Fruit fly (Drosophila melanogaster) whole organism, embryonic: Measurements from ENCODE around the gene dhd.

Experiments
- CG10267 ChIP-seq: fragments of 200-800 bp; sonication (Bioruptor generic); optimal IDR thresholded peaks from 2 replicates; lab custom pipeline; 2018; ENCODE audit warnings: missing biosample characterization, mild to moderate bottlenecking, missing genetic modification characterization, moderate library complexity
- CG10274 ChIP-seq: fragments of 200-800 bp; sonication (Bioruptor generic); optimal IDR thresholded peaks from 3 replicates; lab custom pipeline; 2017; ENCODE audit warnings: missing biosample characterization, mild to moderate bottlenecking, missing genetic modification characterization
- CG11560 ChIP-seq: fragments of 200-800 bp; sonication (Bioruptor generic); IDR thresholded peaks from 3 replicates; pipeline ENCODE4 v1.3.6; 2022; ENCODE audit warnings: missing biosample characterization, missing genetic modification characterization
- CG12391 ChIP-seq: fragments of 200-800 bp; sonication (Bioruptor generic); optimal IDR thresholded peaks from 3 replicates; lab custom pipeline; 2018; ENCODE audit warnings: missing biosample characterization, mild to moderate bottlenecking, missing genetic modification characterization, moderate library complexity
- CG12744 ChIP-seq: fragments of 200-800 bp; sonication (Bioruptor generic); optimal IDR thresholded peaks from 2 replicates; lab custom pipeline; 2016; ENCODE audit warnings: missing biosample characterization, missing genetic modification characterization
- CG13424 ChIP-seq: fragments of 200-800 bp; sonication (Bioruptor generic); optimal IDR thresholded peaks from 2 replicates; lab custom pipeline; 2019; ENCODE audit warnings: missing biosample characterization, mild to moderate bottlenecking, missing genetic modification characterization, moderate library complexity
- CG16779 ChIP-seq: fragments of 200-800 bp; sonication (Bioruptor generic); IDR thresholded peaks from 2 replicates; pipeline ENCODE4 v1.3.6; 2022; ENCODE audit warnings: missing biosample characterization, missing genetic modification characterization
- CG16863 ChIP-seq: fragments of 200-800 bp; sonication (Bioruptor generic); optimal IDR thresholded peaks from 3 replicates; lab custom pipeline; 2016; ENCODE audit warnings: missing biosample characterization, missing genetic modification characterization
- CG17359 ChIP-seq: fragments of 200-800 bp; sonication (Bioruptor generic); optimal IDR thresholded peaks from 3 replicates; lab custom pipeline; 2018; ENCODE audit warnings: missing biosample characterization, mild to moderate bottlenecking, missing genetic modification characterization, moderate library complexity
- CG3281 ChIP-seq: fragments of 200-800 bp; sonication (Bioruptor generic); optimal IDR thresholded peaks from 3 replicates; lab custom pipeline; 2017; ENCODE audit warnings: missing biosample characterization, mild to moderate bottlenecking, missing genetic modification characterization
- CG34224 ChIP-seq: fragments of 200-800 bp; sonication (Bioruptor generic); IDR thresholded peaks from 3 replicates; pipeline ENCODE4 v1.3.6; 2022; ENCODE audit warnings: missing biosample characterization, missing genetic modification characterization; ENCODE audit not compliant: partially characterized antibody
- CG6272 ChIP-seq: fragments of 200-800 bp; sonication (Bioruptor generic); IDR thresholded peaks from 2 replicates; pipeline ENCODE4 v1.3.6; 2022; ENCODE audit warnings: missing biosample characterization, missing genetic modification characterization
- CG6654 ChIP-seq: fragments of 200-800 bp; sonication (Bioruptor generic); optimal IDR thresholded peaks from 2 replicates; lab custom pipeline; 2017; ENCODE audit warnings: missing biosample characterization, mild to moderate bottlenecking, missing genetic modification characterization
- CG6791 ChIP-seq: fragments of 200-800 bp; sonication (Bioruptor generic); IDR thresholded peaks from 3 replicates; pipeline ENCODE4 v1.3.6; 2022; ENCODE audit warnings: missing biosample characterization, missing genetic modification characterization; ENCODE audit not compliant: partially characterized antibody
- CG7357 ChIP-seq: fragments of 200-800 bp; sonication (Bioruptor generic); IDR thresholded peaks from 3 replicates; pipeline ENCODE4 v1.3.6; 2022; ENCODE audit warnings: missing biosample characterization, missing genetic modification characterization
- CG7963 ChIP-seq: fragments of 200-800 bp; sonication (Bioruptor generic); IDR thresholded peaks from 3 replicates; pipeline ENCODE4 v1.3.6; 2022; ENCODE audit warnings: missing biosample characterization, missing genetic modification characterization; ENCODE audit not compliant: partially characterized antibody
- CG8944 ChIP-seq: fragments of 200-800 bp; sonication (Bioruptor generic); optimal IDR thresholded peaks from 3 replicates; lab custom pipeline; 2016; ENCODE audit warnings: missing biosample characterization, missing genetic modification characterization
- CG9876 ChIP-seq: fragments of 200-800 bp; sonication (Bioruptor generic); optimal IDR thresholded peaks from 2 replicates; lab custom pipeline; 2016; ENCODE audit warnings: missing biosample characterization, missing genetic modification characterization
- Dp ChIP-seq: fragments of 200-800 bp; sonication (Bioruptor generic); optimal IDR thresholded peaks from 2 replicates; lab custom pipeline; 2018; ENCODE audit warnings: missing biosample characterization, mild to moderate bottlenecking, missing genetic modification characterization, moderate library complexity
- H2.0 ChIP-seq: fragments of 200-800 bp; sonication (Bioruptor generic); IDR thresholded peaks from 2 replicates; pipeline ENCODE4 v1.3.6; 2022; ENCODE audit warnings: missing biosample characterization, missing genetic modification characterization
- Jarid2 ChIP-seq: fragments of 200-800 bp; sonication (Bioruptor generic); optimal IDR thresholded peaks from 3 replicates; lab custom pipeline; 2017; ENCODE audit warnings: mild to moderate bottlenecking, missing biosample characterization, missing genetic modification reagents, missing genetic modification characterization
- ab ChIP-seq: fragments of 200-800 bp; sonication (Bioruptor generic); optimal IDR thresholded peaks from 2 replicates; lab custom pipeline; 2016; ENCODE audit warnings: missing biosample characterization, missing genetic modification characterization
- ap ChIP-seq: fragments of 200-800 bp; sonication (Bioruptor generic); IDR thresholded peaks from 2 replicates; pipeline ENCODE4 v1.3.6; 2022; ENCODE audit warnings: missing biosample characterization, missing genetic modification characterization
- ase ChIP-seq: fragments of 200-800 bp; sonication (Bioruptor generic); IDR thresholded peaks from 3 replicates; pipeline ENCODE4 v1.3.6; 2022; ENCODE audit warnings: missing biosample characterization, missing genetic modification characterization
- az2 ChIP-seq: fragments of 200-800 bp; sonication (Bioruptor generic); optimal IDR thresholded peaks from 3 replicates; lab custom pipeline; 2016; ENCODE audit warnings: missing biosample characterization, missing genetic modification characterization
- bbx ChIP-seq: fragments of 200-800 bp; sonication (Bioruptor generic); IDR thresholded peaks from 2 replicates; pipeline ENCODE4 v1.3.6; 2022; ENCODE audit warnings: missing biosample characterization, missing genetic modification characterization; ENCODE audit not compliant: partially characterized antibody
- cg ChIP-seq: fragments of 200-800 bp; sonication (Bioruptor generic); optimal IDR thresholded peaks from 3 replicates; lab custom pipeline; 2019; ENCODE audit warnings: missing biosample characterization, mild to moderate bottlenecking, missing genetic modification characterization, moderate library complexity
- chn ChIP-seq: fragments of 200-800 bp; sonication (Bioruptor generic); optimal IDR thresholded peaks from 2 replicates; lab custom pipeline; 2016; ENCODE audit warnings: missing biosample characterization, missing genetic modification characterization
- corto ChIP-seq: fragments of 200-800 bp; sonication (Bioruptor generic); optimal IDR thresholded peaks from 2 replicates; lab custom pipeline; 2016; ENCODE audit warnings: missing biosample characterization, mild to moderate bottlenecking, missing genetic modification characterization, moderate library complexity
- dan ChIP-seq: fragments of 200-800 bp; sonication (Bioruptor generic); IDR thresholded peaks from 2 replicates; pipeline ENCODE4 v1.3.6; 2022; ENCODE audit warnings: missing biosample characterization, missing genetic modification characterization
- esg ChIP-seq: fragments of 200-800 bp; sonication (Bioruptor generic); conservative IDR thresholded peaks from 2 replicates; pipeline ENCODE4 v1.3.6; 2022; ENCODE audit warnings: missing biosample characterization, missing genetic modification characterization
- eve ChIP-seq, 2 experiments: fragments of >200 bp; optimal IDR thresholded peaks; 2 replicates each; lab custom pipeline; 2017; ENCODE audit warnings: missing biosample characterization in 2 of 2, missing genetic modification characterization in 2 of 2
- ewg ChIP-seq: fragments of 200-800 bp; sonication (Bioruptor generic); optimal IDR thresholded peaks from 3 replicates; lab custom pipeline; 2017; ENCODE audit warnings: mild to moderate bottlenecking, missing biosample characterization, missing genetic modification reagents, missing genetic modification characterization
- eyg ChIP-seq: fragments of 200-800 bp; sonication (Bioruptor generic); optimal IDR thresholded peaks from 3 replicates; lab custom pipeline; 2016; ENCODE audit warnings: missing biosample characterization, missing genetic modification characterization
- fd102C ChIP-seq: fragments of 200-800 bp; sonication (Bioruptor generic); optimal IDR thresholded peaks from 2 replicates; lab custom pipeline; 2018; ENCODE audit warnings: missing biosample characterization, mild to moderate bottlenecking, missing genetic modification characterization, moderate library complexity
- fd96Cb ChIP-seq: fragments of 200-800 bp; sonication (Bioruptor generic); optimal IDR thresholded peaks from 2 replicates; lab custom pipeline; 2018; ENCODE audit warnings: missing biosample characterization, mild to moderate bottlenecking, missing genetic modification characterization, moderate library complexity
- fu2 ChIP-seq: fragments of 200-800 bp; sonication (Bioruptor generic); optimal IDR thresholded peaks from 2 replicates; lab custom pipeline; 2016; ENCODE audit warnings: missing biosample characterization, missing genetic modification characterization
- grn ChIP-seq: fragments of 200-800 bp; sonication (Bioruptor generic); optimal IDR thresholded peaks from 3 replicates; lab custom pipeline; 2017; ENCODE audit warnings: missing biosample characterization, missing genetic modification characterization
- gsb ChIP-seq: fragments of 200-800 bp; sonication (Bioruptor generic); IDR thresholded peaks from 2 replicates; pipeline ENCODE4 v1.3.6; 2022; ENCODE audit warnings: missing biosample characterization, missing genetic modification characterization
- luna ChIP-seq: fragments of 200-800 bp; sonication (Bioruptor generic); optimal IDR thresholded peaks from 2 replicates; lab custom pipeline; 2016; ENCODE audit warnings: missing biosample characterization, missing genetic modification characterization
- nerfin-2 ChIP-seq: fragments of 200-800 bp; sonication (Bioruptor generic); IDR thresholded peaks from 2 replicates; pipeline ENCODE4 v1.3.6; 2022; ENCODE audit warnings: missing biosample characterization, missing genetic modification characterization; ENCODE audit not compliant: partially characterized antibody
- onecut ChIP-seq: fragments of 200-800 bp; sonication (Bioruptor generic); IDR thresholded peaks from 2 replicates; pipeline ENCODE4 v1.3.6; 2022; ENCODE audit warnings: missing biosample characterization, missing genetic modification characterization
- org-1 ChIP-seq: fragments of 200-800 bp; sonication (Bioruptor generic); optimal IDR thresholded peaks from 2 replicates; lab custom pipeline; 2017; ENCODE audit warnings: missing biosample characterization, missing genetic modification characterization
- sqz ChIP-seq: fragments of 200-800 bp; sonication (Bioruptor generic); optimal IDR thresholded peaks from 3 replicates; lab custom pipeline; 2018; ENCODE audit warnings: missing biosample characterization, mild to moderate bottlenecking, missing genetic modification characterization
- stc ChIP-seq: fragments of 200-800 bp; sonication (Bioruptor generic); IDR thresholded peaks from 2 replicates; pipeline ENCODE4 v1.3.6; 2022; ENCODE audit warnings: missing biosample characterization, missing genetic modification characterization
- stwl ChIP-seq: fragments of 200-800 bp; sonication (Bioruptor generic); optimal IDR thresholded peaks from 3 replicates; lab custom pipeline; 2018; ENCODE audit warnings: missing biosample characterization, mild to moderate bottlenecking, missing genetic modification characterization, moderate library complexity
- sug ChIP-seq: fragments of 200-800 bp; optimal IDR thresholded peaks from 2 replicates; lab custom pipeline; 2019; ENCODE audit warnings: missing biosample characterization, mild to moderate bottlenecking, missing genetic modification characterization, moderate library complexity
- tx ChIP-seq: fragments of 200-800 bp; sonication (Bioruptor generic); optimal IDR thresholded peaks from 2 replicates; lab custom pipeline; 2016; ENCODE audit warnings: missing biosample characterization, missing genetic modification characterization
- wdn ChIP-seq: fragments of 200-800 bp; sonication (Bioruptor generic); IDR thresholded peaks from 2 replicates; pipeline ENCODE4 v1.3.6; 2022; ENCODE audit warnings: missing biosample characterization, missing genetic modification characterization
- zfh1 ChIP-seq: fragments of 200-800 bp; sonication (Bioruptor generic); IDR thresholded peaks from 3 replicates; pipeline ENCODE4 v1.3.6; 2022; ENCODE audit warnings: missing biosample characterization, missing genetic modification characterization

The dhd gene

dm6 chrX:5322459-5322883 lies 10.5 kb downstream of the dhd start, which contains the start of gene Rnp4F (continued):
- TF ChIP-seq CG16779 (GFP tag; lab: Robert Waterston, UW) (no peak), CG12391 (tag; lab: Kevin White, UChicago) (peak; percentile 53), wdn (GFP tag; lab: Robert Waterston, UW) (no peak; the same call in 1 of the 2 replicates), nerfin-2 (peak; percentile 58; the same call in 1 of the 2 replicates), CG6791 (GFP tag; lab: Robert Waterston, UW) (peak; percentile 80), ewg (peak; percentile 43), CG10267 (peak; percentile 30), CG7963 (peak; percentile 65; the same call in 2 of the 3 replicates), sqz (peak; percentile 99), eve (GFP tag; optimal IDR thresholded peaks at IDR 0.05; lab: Kevin White, UChicago) (no peak), dan (GFP tag; lab: Robert Waterston, UW) (no peak), CG6272 (GFP tag; lab: Robert Waterston, UW) (peak; percentile 83), Jarid2 (GFP tag; lab: Kevin White, UChicago) (no peak), ab (GFP tag; lab: Kevin White, UChicago) (peak; percentile 53), az2 (GFP tag; lab: Kevin White, UChicago) (peak; percentile 68), luna (GFP tag; lab: Kevin White, UChicago) (peak; percentile 58), bbx (GFP tag; lab: Robert Waterston, UW) (peak; percentile 80), corto (GFP tag; lab: Kevin White, UChicago) (no peak), CG13424 (tag; lab: Kevin White, UChicago) (peak; percentile 55), sug (tag; lab: Kevin White, UChicago) (no peak), grn (no peak), CG17359 (tag; lab: Kevin White, UChicago) (peak; percentile 64), ase (GFP tag; lab: Robert Waterston, UW) (peak; percentile 45; the same call in 2 of the 3 replicates), onecut (0 out of 2 replicates have a peak, but pooled peaks have one; percentile 14), esg (GFP tag; lab: Robert Waterston, UW) (peak; percentile 63), zfh1 (peak; percentile 76), CG9876 (GFP tag; lab: Kevin White, UChicago) (peak; percentile 72), CG34224 (GFP tag; lab: Robert Waterston, UW) (peak; percentile 64), gsb (GFP tag; lab: Robert Waterston, UW) (0 out of 2 replicates have a peak, but pooled peaks have one; percentile 25), CG7357 (GFP tag; lab: Robert Waterston, UW) (peak; percentile 95), chn (GFP tag; lab: Kevin White, UChicago) (peak; percentile 61), fu2 (GFP tag; lab: Kevin White, UChicago) (peak; percentile 79), stc (GFP tag; lab: Robert Waterston, UW) (0 out of 2 replicates have a peak, but pooled peaks have one; percentile 6), stwl (tag; lab: Kevin White, UChicago) (peak; percentile 37), CG11560 (tag; lab: Robert Waterston, UW) (peak; percentile 65; the same call in 2 of the 3 replicates), org-1 (GFP tag; lab: Kevin White, UChicago) (no peak), cg (GFP tag; lab: Kevin White, UChicago) (no peak), CG12744 (GFP tag; lab: Kevin White, UChicago) (peak; percentile 44), CG3281 (peak; percentile 48), CG6654 (GFP tag; lab: Kevin White, UChicago) (no peak), Dp (GFP tag; lab: Kevin White, UChicago) (peak; percentile 55), CG10274 (GFP tag; lab: Kevin White, UChicago) (peak; percentile 10), CG16863 (GFP tag; lab: Kevin White, UChicago) (peak; percentile 53), ap (GFP tag; lab: Robert Waterston, UW) (0 out of 2 replicates have a peak, but pooled peaks have one; percentile 5), tx (GFP tag; lab: Kevin White, UChicago) (peak; percentile 70), fd102C (GFP tag; lab: Kevin White, UChicago) (no peak), H2.0 (GFP tag; lab: Robert Waterston, UW) (peak; percentile 39; the same call in 1 of the 2 replicates), fd96Cb (no peak), CG8944 (GFP tag; lab: Kevin White, UChicago) (peak; percentile 76), eyg (GFP tag; lab: Kevin White, UChicago) (peak; percentile 46)
